Fruit fly (Drosophila melanogaster) S2 (cell line): Measurements from ENCODE around the gene CG11052.

Experiments
- CG8478 ChIP-seq: fragments of >200 bp; optimal IDR thresholded peaks from 2 replicates; lab custom pipeline; 2018
- CTCF ChIP-seq, 2 experiments: fragments of >200 bp; optimal IDR thresholded peaks; 2 replicates each; lab custom pipeline; 2018

dm6 chr3R:7977011-7977925 lies 31.8 kb downstream of the CG11052 start:
- peak in 1 of 2 experiments; percentile 50 for TF ChIP-seq CTCF (optimal IDR thresholded peaks at IDR 0.05; lab: Kevin White, UChicago)
- no peak for TF ChIP-seq CG8478 (lab: Kevin White, UChicago)
